Fruit fly (Drosophila melanogaster) whole organism, embryonic: ENCODE measurements around the gene SelG.

Source experiments
- Ada2b ChIP-seq: fragments of 200-800 bp; sonication (Bioruptor generic); IDR thresholded peaks from 2 replicates; pipeline ENCODE4 v1.3.6; 2022; ENCODE audit warnings: missing biosample characterization, missing genetic modification characterization
- Atf-2 ChIP-seq: fragments of 200-800 bp; sonication (Bioruptor generic); optimal IDR thresholded peaks from 2 replicates; lab custom pipeline; 2016; ENCODE audit warnings: missing biosample characterization, missing genetic modification characterization
- Bteb2 ChIP-seq: fragments of 200-800 bp; sonication (Bioruptor generic); optimal IDR thresholded peaks from 2 replicates; lab custom pipeline; 2016; ENCODE audit warnings: missing biosample characterization, missing genetic modification characterization
- CG10543 ChIP-seq: fragments of 200-800 bp; sonication (Bioruptor generic); optimal IDR thresholded peaks from 3 replicates; lab custom pipeline; 2017; ENCODE audit warnings: missing biosample characterization, mild to moderate bottlenecking, missing genetic modification characterization, moderate library complexity
- CG10979 ChIP-seq: fragments of 200-800 bp; sonication (Bioruptor generic); optimal IDR thresholded peaks from 2 replicates; lab custom pipeline; 2018; ENCODE audit warnings: missing biosample characterization, mild to moderate bottlenecking, missing genetic modification characterization, moderate library complexity
- CG13296 ChIP-seq: fragments of 200-800 bp; sonication (Bioruptor generic); optimal IDR thresholded peaks from 3 replicates; lab custom pipeline; 2018; ENCODE audit warnings: missing biosample characterization, mild to moderate bottlenecking, missing genetic modification characterization
- CG17186 ChIP-seq: fragments of 200-800 bp; sonication (Bioruptor generic); optimal IDR thresholded peaks from 3 replicates; lab custom pipeline; 2017; ENCODE audit warnings: missing biosample characterization, missing genetic modification reagents, missing genetic modification characterization
- CG2199 ChIP-seq: fragments of 200-800 bp; sonication (Bioruptor generic); IDR thresholded peaks from 3 replicates; pipeline ENCODE4 v1.3.6; 2022; ENCODE audit warnings: missing biosample characterization, missing genetic modification characterization
- CG34422 ChIP-seq: fragments of 200-800 bp; sonication (Bioruptor generic); IDR thresholded peaks from 3 replicates; pipeline ENCODE4 v1.3.6; 2022; ENCODE audit warnings: missing biosample characterization, missing genetic modification characterization
- CG3847 ChIP-seq: fragments of 200-800 bp; sonication (Bioruptor generic); IDR thresholded peaks from 2 replicates; pipeline ENCODE4 v1.3.6; 2022; ENCODE audit warnings: missing biosample characterization, missing genetic modification characterization
- CG4328 ChIP-seq: fragments of 200-800 bp; sonication (Bioruptor generic); optimal IDR thresholded peaks from 3 replicates; lab custom pipeline; 2017; ENCODE audit warnings: missing biosample characterization, missing genetic modification reagents, missing genetic modification characterization
- CG43689 ChIP-seq: fragments of 200-800 bp; sonication (Bioruptor generic); IDR thresholded peaks from 2 replicates; pipeline ENCODE4 v1.3.6; 2022; ENCODE audit warnings: missing biosample characterization, missing genetic modification characterization
- CG4424 ChIP-seq: fragments of 200-800 bp; sonication (Bioruptor generic); optimal IDR thresholded peaks from 3 replicates; lab custom pipeline; 2016; ENCODE audit warnings: missing biosample characterization, missing genetic modification characterization
- CG4820 ChIP-seq: fragments of 200-800 bp; sonication (Bioruptor generic); optimal IDR thresholded peaks from 3 replicates; lab custom pipeline; 2016; ENCODE audit warnings: missing biosample characterization, missing genetic modification characterization
- CG6254 ChIP-seq: fragments of 200-800 bp; sonication (Bioruptor generic); optimal IDR thresholded peaks from 3 replicates; lab custom pipeline; 2017; ENCODE audit warnings: mild to moderate bottlenecking, missing biosample characterization, missing genetic modification reagents, missing genetic modification characterization
- CG7839 ChIP-seq: fragments of 200-800 bp; sonication (Bioruptor generic); optimal IDR thresholded peaks from 3 replicates; lab custom pipeline; 2018; ENCODE audit warnings: missing biosample characterization, mild to moderate bottlenecking, missing genetic modification characterization, moderate library complexity
- CG8089 ChIP-seq: fragments of 200-800 bp; sonication (Bioruptor generic); optimal IDR thresholded peaks from 3 replicates; lab custom pipeline; 2016; ENCODE audit warnings: missing biosample characterization, missing genetic modification characterization
- CG8388 ChIP-seq: fragments of 200-800 bp; sonication (Bioruptor generic); optimal IDR thresholded peaks from 2 replicates; lab custom pipeline; 2019; ENCODE audit warnings: missing biosample characterization, mild to moderate bottlenecking, missing genetic modification characterization, moderate library complexity
- CoRest ChIP-seq: fragments of 200-800 bp; sonication (Bioruptor generic); optimal IDR thresholded peaks from 3 replicates; lab custom pipeline; 2018; ENCODE audit warnings: missing biosample characterization, mild to moderate bottlenecking, missing genetic modification characterization, moderate library complexity
- D19A ChIP-seq: fragments of 200-800 bp; optimal IDR thresholded peaks from 3 replicates; lab custom pipeline; 2019; ENCODE audit warnings: missing biosample characterization, mild to moderate bottlenecking, missing genetic modification characterization, moderate library complexity
- Dfd ChIP-seq, 2 experiments: fragments of >200 bp; optimal IDR thresholded peaks; 2 replicates each; lab custom pipeline; 2017; ENCODE audit warnings: missing biosample characterization in 2 of 2, missing genetic modification characterization in 2 of 2
- Ets65A ChIP-seq: fragments of 200-800 bp; sonication (Bioruptor generic); peaks from one replicate; lab custom pipeline; 2016; ENCODE audit warnings: missing biosample characterization, missing genetic modification characterization
- Gug ChIP-seq: fragments of 200-800 bp; sonication (Bioruptor generic); IDR thresholded peaks from 4 replicates; pipeline ENCODE4 v1.3.6; 2022; ENCODE audit warnings: missing biosample characterization, missing genetic modification characterization
- Hr39 ChIP-seq: fragments of >200 bp; optimal IDR thresholded peaks from 2 replicates; lab custom pipeline; 2017
- Hr51 ChIP-seq, 2 experiments: fragments of 200-800 bp; sonication (Bioruptor generic); optimal IDR thresholded peaks; 2 replicates in 1 of 2; 3 replicates in 1 of 2; lab custom pipeline; 2016 to 2018; ENCODE audit warnings: missing biosample characterization in 2 of 2, missing genetic modification characterization in 2 of 2, mild to moderate bottlenecking in 1 of 2, moderate library complexity in 1 of 2
- MBD-R2 ChIP-seq: fragments of 200-800 bp; sonication (Bioruptor generic); IDR thresholded peaks from 2 replicates; pipeline ENCODE4 v1.3.6; 2022; ENCODE audit warnings: missing biosample characterization, missing genetic modification characterization
- MESR4 ChIP-seq: fragments of 200-800 bp; sonication (Bioruptor generic); optimal IDR thresholded peaks from 2 replicates; lab custom pipeline; 2018; ENCODE audit warnings: missing biosample characterization, mild to moderate bottlenecking, missing genetic modification characterization, moderate library complexity
- Meics ChIP-seq: fragments of 200-800 bp; sonication (Bioruptor generic); optimal IDR thresholded peaks from 2 replicates; lab custom pipeline; 2017; ENCODE audit warnings: missing biosample characterization, mild to moderate bottlenecking, missing genetic modification characterization
- Nf-YA ChIP-seq: fragments of 200-800 bp; sonication (Bioruptor generic); IDR thresholded peaks from 2 replicates; pipeline ENCODE4 v1.3.6; 2022; ENCODE audit warnings: missing biosample characterization, missing genetic modification characterization
- YL-1 ChIP-seq: fragments of 200-800 bp; sonication (Bioruptor generic); optimal IDR thresholded peaks from 3 replicates; lab custom pipeline; 2017; ENCODE audit warnings: missing biosample characterization, mild to moderate bottlenecking, missing genetic modification characterization
- ab ChIP-seq: fragments of 200-800 bp; sonication (Bioruptor generic); optimal IDR thresholded peaks from 2 replicates; lab custom pipeline; 2016; ENCODE audit warnings: missing biosample characterization, missing genetic modification characterization
- ac ChIP-seq: fragments of 200-800 bp; sonication (Bioruptor generic); optimal IDR thresholded peaks from 3 replicates; lab custom pipeline; 2017; ENCODE audit warnings: missing biosample characterization, mild to moderate bottlenecking, missing genetic modification characterization
- dati ChIP-seq: fragments of 200-800 bp; sonication (Bioruptor generic); IDR thresholded peaks from 2 replicates; pipeline ENCODE4 v1.3.6; 2022; ENCODE audit warnings: missing biosample characterization, missing genetic modification characterization
- en ChIP-seq: fragments of 200-800 bp; sonication (Bioruptor generic); optimal IDR thresholded peaks from 2 replicates; lab custom pipeline; 2016; ENCODE audit warnings: missing biosample characterization, missing genetic modification characterization
- esg ChIP-seq: fragments of 200-800 bp; sonication (Bioruptor generic); conservative IDR thresholded peaks from 2 replicates; pipeline ENCODE4 v1.3.6; 2022; ENCODE audit warnings: missing biosample characterization, missing genetic modification characterization
- fd64A ChIP-seq: fragments of 200-800 bp; sonication (Bioruptor generic); optimal IDR thresholded peaks from 3 replicates; lab custom pipeline; 2018; ENCODE audit warnings: missing biosample characterization, mild to moderate bottlenecking, missing genetic modification characterization
- fru ChIP-seq: fragments of >200 bp; optimal IDR thresholded peaks from 2 replicates; lab custom pipeline; 2017
- gcm ChIP-seq: fragments of 200-800 bp; sonication (Bioruptor generic); optimal IDR thresholded peaks from 2 replicates; lab custom pipeline; 2019; ENCODE audit warnings: missing biosample characterization, mild to moderate bottlenecking, missing genetic modification characterization, moderate library complexity
- gem ChIP-seq: fragments of 200-800 bp; sonication (Bioruptor generic); optimal IDR thresholded peaks from 2 replicates; lab custom pipeline; 2019; ENCODE audit warnings: missing biosample characterization, mild to moderate bottlenecking, missing genetic modification characterization, moderate library complexity
- gfzf ChIP-seq: fragments of 200-800 bp; sonication (Bioruptor generic); optimal IDR thresholded peaks from 2 replicates; lab custom pipeline; 2016; ENCODE audit warnings: missing biosample characterization, mild to moderate bottlenecking, missing genetic modification characterization, moderate library complexity
- gro ChIP-seq: fragments of 200-800 bp; sonication (Bioruptor generic); optimal IDR thresholded peaks from 2 replicates; lab custom pipeline; 2016; ENCODE audit warnings: missing biosample characterization, missing genetic modification characterization
- hbn ChIP-seq: fragments of 200-800 bp; sonication (Bioruptor generic); IDR thresholded peaks from 2 replicates; pipeline ENCODE4 v1.3.6; 2022; ENCODE audit warnings: missing biosample characterization, missing genetic modification characterization; ENCODE audit not compliant: partially characterized antibody
- hkb ChIP-seq, 2 experiments: fragments of 200-800 bp in 1 of 2; fragments of >200 bp in 1 of 2; sonication (Bioruptor generic) in 1 of 2; IDR thresholded peaks in 1 of 2; optimal IDR thresholded peaks in 1 of 2; 2 replicates each; pipeline versions ENCODE4 v1.3.6 to Lab custom; 2017 to 2022; ENCODE audit warnings: missing biosample characterization in 1 of 2, missing genetic modification characterization in 1 of 2
- lbe ChIP-seq: fragments of 200-800 bp; sonication (Bioruptor generic); optimal IDR thresholded peaks from 2 replicates; lab custom pipeline; 2016; ENCODE audit warnings: missing biosample characterization, mild to moderate bottlenecking, missing genetic modification characterization
- pnt ChIP-seq: fragments of 200-800 bp; sonication (Bioruptor generic); optimal IDR thresholded peaks from 3 replicates; lab custom pipeline; 2016; ENCODE audit warnings: missing biosample characterization, missing genetic modification characterization
- pum ChIP-seq: fragments of 200-800 bp; sonication (Bioruptor generic); optimal IDR thresholded peaks from 2 replicates; lab custom pipeline; 2016; ENCODE audit warnings: missing biosample characterization, missing genetic modification characterization
- run ChIP-seq: fragments of 200-800 bp; sonication (Bioruptor generic); optimal IDR thresholded peaks from 3 replicates; lab custom pipeline; 2018; ENCODE audit warnings: missing biosample characterization, mild to moderate bottlenecking, missing genetic modification characterization
- schlank ChIP-seq: fragments of 200-800 bp; sonication (Bioruptor generic); optimal IDR thresholded peaks from 2 replicates; lab custom pipeline; 2018; ENCODE audit warnings: missing biosample characterization, mild to moderate bottlenecking, missing genetic modification characterization
- tll ChIP-seq, 2 experiments: fragments of 200-800 bp in 1 of 2; fragments of >200 bp in 1 of 2; sonication (Bioruptor generic) in 1 of 2; optimal IDR thresholded peaks; 2 replicates each; lab custom pipeline; 2017 to 2019; ENCODE audit warnings: missing biosample characterization in 2 of 2, missing genetic modification characterization in 2 of 2, mild to moderate bottlenecking in 1 of 2, moderate library complexity in 1 of 2
- twi ChIP-seq: fragments of 200-800 bp; optimal IDR thresholded peaks from 2 replicates; lab custom pipeline; 2019; ENCODE audit warnings: missing biosample characterization, mild to moderate bottlenecking, missing genetic modification characterization, moderate library complexity
- zen2 ChIP-seq: fragments of 200-800 bp; sonication (Bioruptor generic); IDR thresholded peaks from 3 replicates; pipeline ENCODE4 v1.3.6; 2022; ENCODE audit warnings: missing biosample characterization, missing genetic modification characterization; ENCODE audit not compliant: partially characterized antibody

SelG gene

dm6 chrX:11886976-11887375, at the start of gene SelG, which contains the start of gene CG10353 (continued):
- TF ChIP-seq MBD-R2 (GFP tag; lab: Robert Waterston, UW) (peak; percentile 91), gem (peak; percentile 11), hkb (optimal IDR thresholded peaks at IDR 0.05; lab: Kevin White, UChicago) (no peak), hkb (GFP tag; IDR thresholded peaks at IDR 0.05; lab: Robert Waterston, UW) (no peak), fru (lab: Kevin White, UChicago) (no peak), CG4328 (no peak), run (tag; lab: Kevin White, UChicago) (no peak), en (GFP tag; lab: Kevin White, UChicago) (no peak), Atf-2 (GFP tag; lab: Kevin White, UChicago) (no peak), dati (GFP tag; lab: Robert Waterston, UW) (no peak), CG2199 (GFP tag; lab: Robert Waterston, UW) (peak; percentile 28; the same call in 1 of the 3 replicates), Dfd (GFP tag; optimal IDR thresholded peaks at IDR 0.05; lab: Kevin White, UChicago) (no peak), Ets65A (GFP tag; lab: Kevin White, UChicago) (peak; percentile 83), CG8089 (GFP tag; lab: Kevin White, UChicago) (no peak), CG43689 (GFP tag; lab: Robert Waterston, UW) (no peak), D19A (tag; lab: Kevin White, UChicago) (peak; percentile 33), CG13296 (GFP tag; lab: Kevin White, UChicago) (peak; percentile 20), lbe (GFP tag; lab: Kevin White, UChicago) (peak; percentile 31), MESR4 (GFP tag; lab: Kevin White, UChicago) (peak; percentile 81), zen2 (GFP tag; lab: Robert Waterston, UW) (peak; percentile 90), gcm (no peak), Hr51 (GFP tag; optimal IDR thresholded peaks at IDR 0.05; lab: Kevin White, UChicago) (peak in 1 of 2 experiments; percentile 57), CG17186 (GFP tag; lab: Kevin White, UChicago) (peak; percentile 17), CG10543 (GFP tag; lab: Kevin White, UChicago) (peak; percentile 55), Meics (GFP tag; lab: Kevin White, UChicago) (peak; percentile 8), CG34422 (GFP tag; lab: Robert Waterston, UW) (no peak), Ada2b (GFP tag; lab: Robert Waterston, UW) (no peak), fd64A (no peak), CG4424 (GFP tag; lab: Kevin White, UChicago) (peak; percentile 27), twi (tag; lab: Kevin White, UChicago) (peak; percentile 4), gfzf (GFP tag; lab: Kevin White, UChicago) (peak; percentile 37), pum (peak; percentile 21), tll (GFP tag; optimal IDR thresholded peaks at IDR 0.05; lab: Kevin White, UChicago) (peak in 1 of 2 experiments; percentile 36), CG3847 (GFP tag; lab: Robert Waterston, UW) (peak; percentile 68), CG7839 (tag; lab: Kevin White, UChicago) (peak; percentile 17), Bteb2 (peak; percentile 41), Gug (GFP tag; lab: Robert Waterston, UW) (no peak), pnt (no peak), CG10979 (no peak), ab (GFP tag; lab: Kevin White, UChicago) (no peak), gro (GFP tag; lab: Kevin White, UChicago) (peak; percentile 50), CoRest (peak; percentile 0), esg (no peak), ac (GFP tag; lab: Kevin White, UChicago) (no peak), hbn (GFP tag; lab: Robert Waterston, UW) (peak; percentile 86), CG8388 (GFP tag; lab: Kevin White, UChicago) (no peak), Nf-YA (no peak), CG4820 (no peak), CG6254 (GFP tag; lab: Kevin White, UChicago) (no peak), YL-1 (GFP tag; lab: Kevin White, UChicago) (peak; percentile 69), Hr39 (no peak), schlank (tag; lab: Kevin White, UChicago) (no peak)
